Worm (Caenorhabditis elegans): Measurements from ENCODE around the gene T05B4.10.

DNA sequence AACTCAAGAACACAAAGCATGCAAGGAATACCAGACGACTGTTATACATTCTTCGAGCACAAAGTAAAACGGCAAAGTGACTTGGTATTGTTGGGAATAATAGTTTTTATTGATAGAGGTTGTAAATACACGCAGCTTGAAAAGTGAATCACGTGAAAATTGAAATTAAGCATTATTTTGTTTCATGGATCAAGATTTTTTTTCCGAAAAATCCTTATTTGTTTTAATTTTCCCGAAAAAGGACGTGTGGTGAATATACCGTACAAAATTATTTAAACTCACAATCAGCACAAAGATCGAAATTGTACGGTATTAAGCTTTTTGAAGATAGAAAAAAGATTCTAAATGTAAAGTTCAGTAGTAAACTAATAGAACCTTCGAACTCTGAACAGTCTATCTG, 10.7 kb downstream of the T05B4.10 start, which contains the start of gene clc-18:
- TF ChIP-seq R02D3.7 (tag; optimal IDR thresholded peaks at IDR 0.05) (no peak), gmeb-1 (tag; optimal IDR thresholded peaks at IDR 0.05) (no peak), ama-1 (optimal IDR thresholded peaks at IDR 0.05) (no peak), mbf-1 (tag; optimal IDR thresholded peaks at IDR 0.05) (no peak), mab-5 (tag; optimal IDR thresholded peaks at IDR 0.05) (no peak), nhr-77 (tag; optimal IDR thresholded peaks at IDR 0.05) (no peak), Y55F3AM.14 (GFP tag; optimal IDR thresholded peaks at IDR 0.05) (no peak), unc-39 (tag; optimal IDR thresholded peaks at IDR 0.05) (no peak), snpc-4 (tag; optimal IDR thresholded peaks at IDR 0.05) (no peak), nhr-25 (tag; optimal IDR thresholded peaks at IDR 0.05) (no peak)
